Worm (Caenorhabditis elegans) whole organism, L3 larva: ENCODE data around the gene E04F6.8.

Experiments
- aly-2 ChIP-seq: fragments of 150-350 bp; optimal IDR thresholded peaks from 2 replicates; lab custom pipeline; 2014; ENCODE audit warnings: missing biosample characterization, missing genetic modification characterization
- ama-1 ChIP-seq: fragments of 150-350 bp; optimal IDR thresholded peaks from 2 replicates; lab custom pipeline; 2018
- egl-27 ChIP-seq: sonication (generic microtip); optimal IDR thresholded peaks from 4 replicates; lab custom pipeline; 2017; ENCODE audit warnings: missing biosample characterization, missing genetic modification reagents, missing genetic modification characterization
- elt-2 ChIP-seq: sonication (generic microtip); optimal IDR thresholded peaks from 2 replicates; lab custom pipeline; 2016; ENCODE audit warnings: missing genetic modification reagents, mild to moderate bottlenecking, missing genetic modification characterization, missing compliant biosample characterization
- fkh-10 ChIP-seq: sonication (generic microtip); optimal IDR thresholded peaks from 2 replicates; lab custom pipeline; 2017; ENCODE audit warnings: missing biosample characterization, missing genetic modification reagents, missing genetic modification characterization
- lin-15B ChIP-seq: fragments of 150-350 bp; optimal IDR thresholded peaks from 2 replicates; lab custom pipeline; 2014; ENCODE audit warnings: missing biosample characterization, missing genetic modification characterization
- nhr-11 ChIP-seq: fragments of 150-350 bp; optimal IDR thresholded peaks from 2 replicates; lab custom pipeline; 2014; ENCODE audit warnings: missing biosample characterization, missing genetic modification characterization
- nhr-76 ChIP-seq: fragments of 150-350 bp; sonication (generic microtip); optimal IDR thresholded peaks from 5 replicates; lab custom pipeline; 2014; ENCODE audit warnings: missing biosample characterization, missing genetic modification characterization
- nhr-77 ChIP-seq: fragments of 150-350 bp; optimal IDR thresholded peaks from 2 replicates; lab custom pipeline; 2014; ENCODE audit warnings: missing biosample characterization, missing genetic modification characterization
- sea-2 ChIP-seq: fragments of 150-350 bp; sonication (generic microtip); optimal IDR thresholded peaks from 4 replicates; lab custom pipeline; 2014; ENCODE audit warnings: missing biosample characterization, missing genetic modification reagents, missing genetic modification characterization
- unc-39 ChIP-seq: sonication (generic microtip); optimal IDR thresholded peaks from 4 replicates; lab custom pipeline; 2017; ENCODE audit warnings: missing biosample characterization, missing genetic modification characterization

- no peak for TF ChIP-seq nhr-76
- no peak for TF ChIP-seq lin-15B (tag; lab: Kevin White, UChicago)
- no peak for TF ChIP-seq unc-39 (tag; lab: Kevin White, UChicago)
- no peak for TF ChIP-seq nhr-11 (tag; lab: Kevin White, UChicago)
- no peak for TF ChIP-seq aly-2 (tag; lab: Kevin White, UChicago)
- TF ChIP-seq egl-27 = no peak
- TF ChIP-seq ama-1 (lab: Kevin White, UChicago) = no peak
- no peak for TF ChIP-seq fkh-10 (GFP tag; lab: Kevin White, UChicago)
- no peak for TF ChIP-seq sea-2 (GFP tag; lab: Kevin White, UChicago)
- no peak for TF ChIP-seq elt-2 (tag; lab: Kevin White, UChicago)
- TF ChIP-seq nhr-77 = no peak
These were observed 15.6 kb downstream of the E04F6.8 start, which contains the start of gene acdh-12 for ce11 chrII:7195541-7195940.
